Fruit fly (Drosophila melanogaster) whole organism, embryonic: ENCODE results near the gene Ostgamma.

Experiments
- Awh ChIP-seq: fragments of 200-800 bp; sonication (Bioruptor generic); IDR thresholded peaks from 2 replicates; pipeline ENCODE4, ENCODE4 v1.3.6; 2022; ENCODE audit warnings: missing biosample characterization, missing genetic modification characterization
- Blimp-1 ChIP-seq: fragments of 200-800 bp; sonication (Bioruptor generic); optimal IDR thresholded peaks from 3 replicates; lab custom pipeline; 2018; ENCODE audit warnings: missing biosample characterization, missing genetic modification characterization, mild to moderate bottlenecking, moderate library complexity, missing genetic modification reagents
- BtbVII ChIP-seq: fragments of 200-800 bp; sonication (Bioruptor generic); optimal IDR thresholded peaks from 3 replicates; lab custom pipeline; 2017; ENCODE audit warnings: missing biosample characterization, mild to moderate bottlenecking, missing genetic modification characterization
- CG12071 ChIP-seq: fragments of 200-800 bp; sonication (Bioruptor generic); optimal IDR thresholded peaks from 3 replicates; lab custom pipeline; 2018; ENCODE audit warnings: missing biosample characterization, mild to moderate bottlenecking, missing genetic modification characterization
- CG12219 ChIP-seq: fragments of 200-800 bp; sonication (Bioruptor generic); optimal IDR thresholded peaks from 3 replicates; lab custom pipeline; 2018; ENCODE audit warnings: missing biosample characterization, mild to moderate bottlenecking, missing genetic modification characterization
- CG12769 ChIP-seq: fragments of 200-800 bp; sonication (Bioruptor generic); optimal IDR thresholded peaks from 2 replicates; lab custom pipeline; 2019; ENCODE audit warnings: missing biosample characterization, mild to moderate bottlenecking, missing genetic modification characterization, moderate library complexity
- CG14860 ChIP-seq: fragments of 200-800 bp; sonication (Bioruptor generic); IDR thresholded peaks from 3 replicates; pipeline ENCODE4 v1.3.6; 2022; ENCODE audit warnings: missing biosample characterization, missing genetic modification characterization; ENCODE audit not compliant: partially characterized antibody
- CG14965 ChIP-seq: fragments of 200-800 bp; sonication (Bioruptor generic); optimal IDR thresholded peaks from 2 replicates; lab custom pipeline; 2016; ENCODE audit warnings: missing biosample characterization, missing genetic modification characterization, borderline replicate concordance
- CG15073 ChIP-seq: fragments of 200-800 bp; sonication (Bioruptor generic); optimal IDR thresholded peaks from 2 replicates; lab custom pipeline; 2016; ENCODE audit warnings: missing biosample characterization, missing genetic modification characterization
- CG30431 ChIP-seq: fragments of 200-800 bp; sonication (Bioruptor generic); optimal IDR thresholded peaks from 2 replicates; lab custom pipeline; 2017; ENCODE audit warnings: missing biosample characterization, missing genetic modification characterization
- CG3995 ChIP-seq: fragments of 200-800 bp; sonication (Bioruptor generic); optimal IDR thresholded peaks from 3 replicates; lab custom pipeline; 2016; ENCODE audit warnings: missing biosample characterization, missing genetic modification characterization
- CG6254 ChIP-seq: fragments of 200-800 bp; sonication (Bioruptor generic); optimal IDR thresholded peaks from 3 replicates; lab custom pipeline; 2017; ENCODE audit warnings: mild to moderate bottlenecking, missing biosample characterization, missing genetic modification reagents, missing genetic modification characterization
- CG7556 ChIP-seq: fragments of 200-800 bp; sonication (Bioruptor generic); optimal IDR thresholded peaks from 2 replicates; lab custom pipeline; 2017; ENCODE audit warnings: missing biosample characterization, mild to moderate bottlenecking, missing genetic modification characterization
- Drgx ChIP-seq: fragments of 200-800 bp; sonication (Bioruptor generic); IDR thresholded peaks from 2 replicates; pipeline ENCODE4 v1.3.6; 2022; ENCODE audit warnings: missing biosample characterization, missing genetic modification characterization
- E2f1 ChIP-seq: fragments of 200-800 bp; sonication (Bioruptor generic); IDR thresholded peaks from 2 replicates; pipeline ENCODE4 v1.3.6; 2022; ENCODE audit warnings: missing biosample characterization, missing genetic modification characterization
- Ets65A ChIP-seq: fragments of 200-800 bp; sonication (Bioruptor generic); peaks from one replicate; lab custom pipeline; 2016; ENCODE audit warnings: missing biosample characterization, missing genetic modification characterization
- GATAe ChIP-seq: fragments of 200-800 bp; sonication (Bioruptor generic); conservative IDR thresholded peaks from 2 replicates; pipeline ENCODE4 v1.3.6; 2022; ENCODE audit warnings: missing biosample characterization, missing genetic modification characterization
- HLH54F ChIP-seq: fragments of 200-800 bp; sonication (Bioruptor generic); optimal IDR thresholded peaks from 3 replicates; lab custom pipeline; 2016; ENCODE audit warnings: missing biosample characterization, missing genetic modification characterization
- Hey ChIP-seq: fragments of 200-800 bp; sonication (Bioruptor generic); optimal IDR thresholded peaks from 3 replicates; lab custom pipeline; 2018; ENCODE audit warnings: missing biosample characterization, mild to moderate bottlenecking, missing genetic modification characterization
- Myb ChIP-seq: fragments of 200-800 bp; sonication (Bioruptor generic); optimal IDR thresholded peaks from 2 replicates; lab custom pipeline; 2016; ENCODE audit warnings: missing biosample characterization, missing genetic modification characterization
- Nf-YC ChIP-seq: fragments of 200-800 bp; optimal IDR thresholded peaks from 3 replicates; lab custom pipeline; 2019; ENCODE audit warnings: missing biosample characterization, mild to moderate bottlenecking, missing genetic modification characterization, moderate library complexity
- Opbp ChIP-seq: fragments of 200-800 bp; sonication (Bioruptor generic); IDR thresholded peaks from 3 replicates; pipeline ENCODE4 v1.3.6; 2022; ENCODE audit warnings: missing biosample characterization, missing genetic modification characterization; ENCODE audit not compliant: partially characterized antibody
- Vsx1 ChIP-seq: fragments of 200-800 bp; sonication (Bioruptor generic); optimal IDR thresholded peaks from 2 replicates; lab custom pipeline; 2017; ENCODE audit warnings: missing biosample characterization, mild to moderate bottlenecking, missing genetic modification characterization, missing genetic modification reagents
- Xrp1 ChIP-seq: fragments of 200-800 bp; sonication (Bioruptor generic); IDR thresholded peaks from 2 replicates; pipeline ENCODE4 v1.3.6; 2022; ENCODE audit warnings: missing biosample characterization, missing genetic modification characterization
- abd-A ChIP-seq: fragments of 200-800 bp; sonication (Bioruptor generic); optimal IDR thresholded peaks from 3 replicates; lab custom pipeline; 2019; ENCODE audit warnings: missing biosample characterization, mild to moderate bottlenecking, missing genetic modification characterization, moderate library complexity
- bsh ChIP-seq, 2 experiments: fragments of 200-800 bp; sonication (Bioruptor generic); optimal IDR thresholded peaks; 2 replicates each; lab custom pipeline; 2017 to 2018; ENCODE audit warnings: mild to moderate bottlenecking in 2 of 2, missing biosample characterization in 2 of 2, missing genetic modification characterization in 2 of 2, moderate library complexity in 1 of 2
- ci ChIP-seq: fragments of 200-800 bp; sonication (Bioruptor generic); IDR thresholded peaks from 3 replicates; pipeline ENCODE4 v1.3.6; 2022; ENCODE audit warnings: missing biosample characterization, missing genetic modification characterization
- crc ChIP-seq: fragments of 200-800 bp; sonication (Bioruptor generic); optimal IDR thresholded peaks from 2 replicates; lab custom pipeline; 2016; ENCODE audit warnings: missing biosample characterization, missing genetic modification characterization
- crp ChIP-seq, 2 experiments: fragments of 200-800 bp; sonication (Bioruptor generic); optimal IDR thresholded peaks; 2 replicates in 1 of 2; 3 replicates in 1 of 2; lab custom pipeline; 2017; ENCODE audit warnings: missing biosample characterization in 2 of 2, missing genetic modification characterization in 2 of 2, mild to moderate bottlenecking in 1 of 2, moderate library complexity in 1 of 2
- dysf ChIP-seq: fragments of 200-800 bp; sonication (Bioruptor generic); IDR thresholded peaks from 3 replicates; pipeline ENCODE4 v1.3.6; 2022; ENCODE audit warnings: missing biosample characterization, missing genetic modification characterization
- gem ChIP-seq: fragments of 200-800 bp; sonication (Bioruptor generic); optimal IDR thresholded peaks from 2 replicates; lab custom pipeline; 2019; ENCODE audit warnings: missing biosample characterization, mild to moderate bottlenecking, missing genetic modification characterization, moderate library complexity
- gfzf ChIP-seq: fragments of 200-800 bp; sonication (Bioruptor generic); optimal IDR thresholded peaks from 2 replicates; lab custom pipeline; 2016; ENCODE audit warnings: missing biosample characterization, mild to moderate bottlenecking, missing genetic modification characterization, moderate library complexity
- gsb ChIP-seq: fragments of 200-800 bp; sonication (Bioruptor generic); IDR thresholded peaks from 2 replicates; pipeline ENCODE4 v1.3.6; 2022; ENCODE audit warnings: missing biosample characterization, missing genetic modification characterization
- gsb-n ChIP-seq: fragments of 200-800 bp; sonication (Bioruptor generic); optimal IDR thresholded peaks from 3 replicates; lab custom pipeline; 2018; ENCODE audit warnings: missing biosample characterization, mild to moderate bottlenecking, missing genetic modification characterization
- insv ChIP-seq, 2 experiments: fragments of 200-800 bp; sonication (Bioruptor generic); optimal IDR thresholded peaks; 3 replicates each; lab custom pipeline; 2016 to 2018; ENCODE audit warnings: missing biosample characterization in 2 of 2, missing genetic modification characterization in 2 of 2
- kay ChIP-seq: fragments of 200-800 bp; sonication (Bioruptor generic); optimal IDR thresholded peaks from 2 replicates; lab custom pipeline; 2016; ENCODE audit warnings: missing biosample characterization, missing genetic modification characterization
- prd ChIP-seq, 3 experiments: fragments of >200 bp in 2 of 3; fragments of 200-800 bp in 1 of 3; sonication (Bioruptor generic) in 1 of 3; optimal IDR thresholded peaks in 2 of 3; IDR thresholded peaks in 1 of 3; 2 replicates in 2 of 3; 3 replicates in 1 of 3; pipeline versions ENCODE4 v1.3.6 to Lab custom; 2017 to 2022; ENCODE audit warnings: missing biosample characterization in 1 of 3, missing genetic modification characterization in 1 of 3
- run ChIP-seq: fragments of 200-800 bp; sonication (Bioruptor generic); optimal IDR thresholded peaks from 3 replicates; lab custom pipeline; 2018; ENCODE audit warnings: missing biosample characterization, mild to moderate bottlenecking, missing genetic modification characterization
- schlank ChIP-seq: fragments of 200-800 bp; sonication (Bioruptor generic); optimal IDR thresholded peaks from 2 replicates; lab custom pipeline; 2018; ENCODE audit warnings: missing biosample characterization, mild to moderate bottlenecking, missing genetic modification characterization
- sisA ChIP-seq: fragments of 200-800 bp; sonication (Bioruptor generic); IDR thresholded peaks from 2 replicates; pipeline ENCODE4 v1.3.6; 2022; ENCODE audit warnings: missing biosample characterization, missing genetic modification characterization
- sug ChIP-seq: fragments of 200-800 bp; optimal IDR thresholded peaks from 2 replicates; lab custom pipeline; 2019; ENCODE audit warnings: missing biosample characterization, mild to moderate bottlenecking, missing genetic modification characterization, moderate library complexity
- ttk ChIP-seq: fragments of 200-800 bp; sonication (Bioruptor generic); IDR thresholded peaks from 2 replicates; pipeline ENCODE4 v2.1.2; 2022; ENCODE audit warnings: missing biosample characterization, missing genetic modification characterization
- twi ChIP-seq: fragments of 200-800 bp; optimal IDR thresholded peaks from 2 replicates; lab custom pipeline; 2019; ENCODE audit warnings: missing biosample characterization, mild to moderate bottlenecking, missing genetic modification characterization, moderate library complexity
- vfl ChIP-seq: fragments of 200-800 bp; sonication (Bioruptor generic); optimal IDR thresholded peaks from 2 replicates; lab custom pipeline; 2016; ENCODE audit warnings: missing biosample characterization, missing genetic modification characterization

Gene Ostgamma

DNA sequence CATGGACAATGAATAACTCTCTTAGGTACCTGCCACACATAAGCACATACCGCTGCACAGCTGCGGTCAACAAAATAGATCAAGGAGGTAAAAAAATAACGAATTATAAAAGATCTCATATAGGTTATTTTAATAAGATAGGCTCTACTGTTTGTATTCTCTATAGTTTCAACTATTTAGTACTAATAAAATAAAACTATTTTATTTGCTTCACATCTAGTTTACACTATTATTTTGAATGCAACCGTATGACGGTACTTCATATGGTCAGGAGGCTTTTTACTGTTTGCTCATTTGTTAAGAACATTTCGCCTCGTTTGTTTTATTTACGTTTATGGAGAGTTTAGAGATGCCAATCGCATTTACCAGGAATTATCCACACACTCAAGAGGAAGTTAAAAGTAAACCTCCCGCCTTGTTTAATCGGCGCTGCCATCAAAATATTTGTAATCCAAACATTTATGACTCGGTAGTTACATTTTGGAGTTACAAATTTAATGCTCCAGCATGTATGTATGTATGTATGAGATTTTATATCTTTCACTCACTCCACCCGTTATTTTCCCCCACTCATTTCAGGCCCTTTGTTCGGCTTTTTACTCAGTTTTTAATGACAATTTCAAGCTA, 32.9 kb downstream of the Ostgamma start (continued):
- peak; percentile 26 for TF ChIP-seq CG30431 (GFP tag; lab: Kevin White, UChicago)

dm6 chr2L:8274127-8274526, 33.9 kb downstream of the Ostgamma start:
- TF ChIP-seq Blimp-1 (peak; percentile 5), CG6254 (GFP tag; lab: Kevin White, UChicago) (no peak)
- TF ChIP-seq, all 482 proteins: peak for 1

dm6 chr2L:8270916-8271315, 37.1 kb downstream of the Ostgamma start:
- TF ChIP-seq Ets65A (GFP tag; lab: Kevin White, UChicago) (peak; percentile 66), prd (optimal IDR thresholded peaks at IDR 0.05; lab: Kevin White, UChicago) (no peak), prd (GFP tag; IDR thresholded peaks at IDR 0.05; lab: Robert Waterston, UW) (peak; percentile 50; the same call in 1 of the 3 replicates), CG14860 (GFP tag; lab: Robert Waterston, UW) (no peak), sisA (0 out of 2 replicates have a peak, but pooled peaks have one; percentile 18), run (no peak), Nf-YC (tag; lab: Kevin White, UChicago) (no peak), dysf (GFP tag; lab: Robert Waterston, UW) (0 out of 3 replicates have a peak, but pooled peaks have one; percentile 29), E2f1 (GFP tag; lab: Robert Waterston, UW) (0 out of 2 replicates have a peak, but pooled peaks have one; percentile 31), gem (peak; percentile 17), Xrp1 (GFP tag; lab: Robert Waterston, UW) (peak; percentile 54; the same call in 1 of the 2 replicates), bsh (GFP tag; optimal IDR thresholded peaks at IDR 0.05; lab: Kevin White, UChicago) (peak in 1 of 2 experiments; percentile 63), kay (no peak), ttk (GFP tag; lab: Robert Waterston, UW) (0 out of 2 replicates have a peak, but pooled peaks have one; percentile 24), Drgx (GFP tag; lab: Robert Waterston, UW) (peak; percentile 84), ci (0 out of 3 replicates have a peak, but pooled peaks have one; percentile 22)

- TF ChIP-seq HLH54F (GFP tag; lab: Kevin White, UChicago) = no peak
- no peak for TF ChIP-seq twi (tag; lab: Kevin White, UChicago)
- TF ChIP-seq CG7556 (GFP tag; lab: Kevin White, UChicago) = no peak
- TF ChIP-seq BtbVII (GFP tag; lab: Kevin White, UChicago) = no peak
- peak; percentile 50 for TF ChIP-seq abd-A (tag; lab: Kevin White, UChicago)
- TF ChIP-seq GATAe (GFP tag; lab: Robert Waterston, UW) = no peak
- no peak for TF ChIP-seq vfl (GFP tag; lab: Kevin White, UChicago)
- no peak for TF ChIP-seq prd (optimal IDR thresholded peaks at IDR 0.05; lab: Kevin White, UChicago)
- no peak for TF ChIP-seq prd (GFP tag; IDR thresholded peaks at IDR 0.05; lab: Robert Waterston, UW)
- TF ChIP-seq Vsx1 = peak; percentile 22
- TF ChIP-seq crc = no peak
- no peak for TF ChIP-seq insv (GFP tag; optimal IDR thresholded peaks at IDR 0.05; lab: Kevin White, UChicago)
- peak; percentile 76 for TF ChIP-seq Awh
- no peak for TF ChIP-seq Hey (tag; lab: Kevin White, UChicago)
- peak; percentile 22 for TF ChIP-seq CG12769 (tag; lab: Kevin White, UChicago)
- no peak for TF ChIP-seq crp (GFP tag; optimal IDR thresholded peaks at IDR 0.05; lab: Kevin White, UChicago)
- no peak for TF ChIP-seq CG15073 (GFP tag; lab: Kevin White, UChicago)
- no peak for TF ChIP-seq CG14965 (GFP tag; lab: Kevin White, UChicago)
- no peak for TF ChIP-seq gsb-n
- TF ChIP-seq CG12071 (GFP tag; lab: Kevin White, UChicago) = no peak
- TF ChIP-seq schlank = no peak
- TF ChIP-seq Opbp (GFP tag; lab: Robert Waterston, UW) = no peak
- TF ChIP-seq gsb (GFP tag; lab: Robert Waterston, UW) = no peak
- no peak for TF ChIP-seq sug (tag; lab: Kevin White, UChicago)
- no peak for TF ChIP-seq CG12219 (GFP tag; lab: Kevin White, UChicago)
- no peak for TF ChIP-seq Myb (GFP tag; lab: Kevin White, UChicago)
- TF ChIP-seq CG3995 = no peak
- no peak for TF ChIP-seq gfzf
Observed at dm6 chr2L:8268679-8269078, 39.3 kb downstream of the Ostgamma start.
